Worm (Caenorhabditis elegans) whole organism, L2 larva: Measurements from ENCODE around the gene srb-16.

Experiments used
- F13H6.1 ChIP-seq: sonication (generic microtip); optimal IDR thresholded peaks from 2 replicates; lab custom pipeline; 2016; ENCODE audit warnings: missing genetic modification characterization, missing compliant biosample characterization
- ZK546.5 ChIP-seq: sonication (generic microtip); optimal IDR thresholded peaks from 2 replicates; lab custom pipeline; 2017; ENCODE audit warnings: missing biosample characterization, missing genetic modification characterization
- ama-1 ChIP-seq: fragments of 150-350 bp; optimal IDR thresholded peaks from 2 replicates; lab custom pipeline; 2018; ENCODE audit warnings: inconsistent platforms
- ceh-16 ChIP-seq: fragments of 150-350 bp; optimal IDR thresholded peaks from 2 replicates; lab custom pipeline; 2014; ENCODE audit warnings: missing biosample characterization, missing genetic modification characterization
- ceh-82 ChIP-seq: fragments of 150-350 bp; optimal IDR thresholded peaks from 2 replicates; lab custom pipeline; 2014; ENCODE audit warnings: missing biosample characterization, missing genetic modification characterization
- crh-2 ChIP-seq: sonication (generic microtip); optimal IDR thresholded peaks from 2 replicates; lab custom pipeline; 2017; ENCODE audit warnings: missing biosample characterization, missing genetic modification characterization
- elt-1 ChIP-seq: fragments of 150-350 bp; optimal IDR thresholded peaks from 2 replicates; lab custom pipeline; 2014; ENCODE audit warnings: missing biosample characterization, missing genetic modification characterization
- fos-1 ChIP-seq: fragments of 150-350 bp; optimal IDR thresholded peaks from 2 replicates; lab custom pipeline; 2014; ENCODE audit warnings: missing biosample characterization, missing genetic modification characterization
- gmeb-1 ChIP-seq: fragments of 150-350 bp; optimal IDR thresholded peaks from 2 replicates; lab custom pipeline; 2014; ENCODE audit warnings: missing biosample characterization, missing genetic modification characterization
- lin-11 ChIP-seq: fragments of 150-350 bp; sonication (generic microtip); optimal IDR thresholded peaks from 2 replicates; lab custom pipeline; 2014; ENCODE audit warnings: missing biosample characterization, missing genetic modification characterization, inconsistent platforms, mixed read lengths
- lin-13 ChIP-seq: fragments of 150-350 bp; optimal IDR thresholded peaks from 2 replicates; lab custom pipeline; 2014; ENCODE audit warnings: missing biosample characterization, missing genetic modification reagents, missing genetic modification characterization
- mab-5 ChIP-seq: fragments of 150-350 bp; optimal IDR thresholded peaks from 2 replicates; lab custom pipeline; 2014; ENCODE audit warnings: missing biosample characterization, missing genetic modification characterization
- nhr-25 ChIP-seq: fragments of 150-350 bp; sonication (generic microtip); optimal IDR thresholded peaks from 3 replicates; lab custom pipeline; 2014; ENCODE audit warnings: missing biosample characterization, missing genetic modification characterization
- nhr-6 ChIP-seq: fragments of 150-350 bp; optimal IDR thresholded peaks from 2 replicates; lab custom pipeline; 2014; ENCODE audit warnings: missing biosample characterization, missing genetic modification characterization
- nhr-77 ChIP-seq: fragments of 150-350 bp; optimal IDR thresholded peaks from 2 replicates; lab custom pipeline; 2014; ENCODE audit warnings: missing biosample characterization, missing genetic modification characterization
- sma-3 ChIP-seq: sonication (generic microtip); optimal IDR thresholded peaks from 2 replicates; lab custom pipeline; 2016; ENCODE audit warnings: missing genetic modification reagents, missing genetic modification characterization, missing compliant biosample characterization
- sma-9 ChIP-seq, 2 experiments: fragments of 150-350 bp in 1 of 2; sonication (generic microtip) in 1 of 2; optimal IDR thresholded peaks; 2 replicates each; lab custom pipeline; 2014 to 2016; ENCODE audit warnings: missing genetic modification characterization in 2 of 2, mild to moderate bottlenecking in 1 of 2, missing biosample characterization in 1 of 2, missing compliant biosample characterization in 1 of 2, missing genetic modification reagents in 1 of 2, moderate library complexity in 1 of 2
- snpc-4 ChIP-seq: fragments of 150-350 bp; optimal IDR thresholded peaks from 2 replicates; lab custom pipeline; 2014; ENCODE audit warnings: missing biosample characterization, missing genetic modification characterization
- unc-62 ChIP-seq: fragments of 150-350 bp; optimal IDR thresholded peaks from 2 replicates; lab custom pipeline; 2014; ENCODE audit warnings: missing biosample characterization, missing genetic modification reagents, missing genetic modification characterization
- zag-1 ChIP-seq: fragments of 150-350 bp; optimal IDR thresholded peaks from 2 replicates; lab custom pipeline; 2014; ENCODE audit warnings: missing biosample characterization, missing genetic modification characterization
- ztf-1 ChIP-seq: fragments of 200-800 bp; sonication (Bioruptor generic); conservative IDR thresholded peaks from 2 replicates; pipeline ENCODE4 v1.3.6; 2022; ENCODE audit warnings: missing genetic modification characterization, missing compliant biosample characterization
- ztf-11 ChIP-seq: sonication (generic microtip); optimal IDR thresholded peaks from 2 replicates; lab custom pipeline; 2017; ENCODE audit warnings: missing biosample characterization, missing genetic modification characterization
- ztf-4 ChIP-seq: fragments of 150-350 bp; optimal IDR thresholded peaks from 2 replicates; lab custom pipeline; 2014; ENCODE audit warnings: missing biosample characterization, missing genetic modification characterization

srb-16 gene

DNA sequence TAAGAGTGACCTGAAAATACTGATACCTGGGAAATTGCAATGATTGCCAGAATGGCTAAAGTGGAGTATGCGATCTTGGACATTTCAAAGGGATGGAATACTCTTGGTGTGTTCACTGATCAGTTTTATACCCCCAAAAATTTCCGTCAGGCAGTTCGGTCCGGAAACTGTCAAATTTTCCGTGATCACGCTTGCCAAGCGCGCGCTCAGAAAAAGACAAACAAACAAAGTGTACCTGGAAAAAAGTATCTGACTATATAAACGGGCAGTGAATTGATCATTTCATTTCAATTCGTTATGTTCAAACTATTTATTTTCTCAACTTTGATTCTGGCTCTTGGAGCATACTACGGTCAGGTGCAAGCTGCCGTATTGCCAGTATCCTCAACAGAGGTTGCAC, 49.0 kb downstream of the srb-16 start, which contains the start of the genes idpb-3 and idpb-1:
idpb-3 (minus strand) TSS at position 101 of the 400 bp plus-strand sequence.
idpb-1 (plus strand) TSS at position 284 of the 400 bp plus-strand sequence.
- TF ChIP-seq ama-1 (lab: Kevin White, UChicago) (no peak), elt-1 (no peak), ceh-16 (no peak), ztf-11 (tag; lab: Kevin White, UChicago) (no peak), snpc-4 (no peak), nhr-77 (no peak)
- TF ChIP-seq, all 48 proteins: peak for 0

DNA sequence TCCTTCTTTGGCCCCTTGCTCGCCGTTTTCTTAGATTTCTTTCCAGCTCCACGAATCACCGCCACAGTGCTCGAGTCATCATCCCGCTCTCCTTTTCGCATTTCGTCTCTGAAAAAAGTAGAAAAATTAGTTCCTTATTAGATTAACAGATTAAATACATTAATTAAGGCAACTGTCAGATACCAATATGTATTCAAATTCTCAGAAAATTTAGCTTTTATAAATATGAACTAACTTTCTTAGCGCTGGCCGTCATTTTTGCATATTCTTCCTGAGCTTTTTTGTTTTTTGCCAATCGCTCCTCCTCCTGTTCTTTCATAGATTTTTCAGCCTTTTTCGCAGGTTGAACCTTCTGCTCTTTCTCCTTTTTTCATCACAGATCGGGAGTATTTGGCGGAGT, 51.1 kb downstream of the srb-16 start, which contains the start of gene C04G6.6:
C04G6.6 (minus strand) TSS at position 101 of the 400 bp plus-strand sequence.
- TF ChIP-seq nhr-6 = no peak
- no peak for TF ChIP-seq nhr-25
- TF ChIP-seq F13H6.1 (tag; lab: Kevin White, UChicago) = no peak
- no peak for TF ChIP-seq fos-1 (tag; lab: Kevin White, UChicago)
- TF ChIP-seq ZK546.5 (tag; lab: Kevin White, UChicago) = no peak
- no peak for TF ChIP-seq gmeb-1 (tag; lab: Kevin White, UChicago)
- TF ChIP-seq lin-11 = no peak
- no peak for TF ChIP-seq nhr-77
- TF ChIP-seq crh-2 (tag; lab: Kevin White, UChicago) = no peak
- no peak for TF ChIP-seq zag-1 (tag; lab: Kevin White, UChicago)
- TF ChIP-seq sma-3 (GFP tag; lab: Kevin White, UChicago) = no peak
- no peak for TF ChIP-seq lin-13 (GFP tag; lab: Kevin White, UChicago)
- TF ChIP-seq sma-9 (GFP tag; optimal IDR thresholded peaks at IDR 0.05; lab: Kevin White, UChicago) = no peak
- no peak for TF ChIP-seq sma-9 (tag; optimal IDR thresholded peaks at IDR 0.05; lab: Kevin White, UChicago)
- TF ChIP-seq ceh-82 (tag; lab: Kevin White, UChicago) = no peak

DNA sequence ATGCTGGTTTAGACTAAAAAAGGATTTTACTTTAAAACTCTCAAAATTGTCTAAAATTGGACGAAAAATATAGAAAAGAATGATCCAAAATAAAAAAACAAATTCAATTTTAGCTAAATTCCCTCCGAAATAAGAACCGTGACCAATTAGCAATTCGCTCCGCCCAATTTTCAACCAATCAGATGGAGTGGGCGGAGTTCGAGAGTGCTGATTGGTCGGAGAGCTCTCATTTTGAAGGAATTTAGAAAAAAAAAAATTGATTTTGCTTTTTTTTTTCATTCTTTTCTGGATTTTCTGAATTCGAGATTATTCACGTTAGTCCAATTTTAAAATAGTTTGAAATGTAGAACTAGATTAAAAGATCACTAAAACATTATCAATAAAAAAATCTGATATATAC, 51.7 kb downstream of the srb-16 start:
- TF ChIP-seq ztf-4 (tag; lab: Kevin White, UChicago) = no peak
- no peak for TF ChIP-seq unc-62 (GFP tag; lab: Kevin White, UChicago)
- TF ChIP-seq ztf-1 (GFP tag; lab: Robert Waterston, UW) = no peak
- no peak for TF ChIP-seq mab-5 (tag; lab: Kevin White, UChicago)
- no peak for TF ChIP-seq gmeb-1 (tag; lab: Kevin White, UChicago)
